In the genomic region with DNA sequence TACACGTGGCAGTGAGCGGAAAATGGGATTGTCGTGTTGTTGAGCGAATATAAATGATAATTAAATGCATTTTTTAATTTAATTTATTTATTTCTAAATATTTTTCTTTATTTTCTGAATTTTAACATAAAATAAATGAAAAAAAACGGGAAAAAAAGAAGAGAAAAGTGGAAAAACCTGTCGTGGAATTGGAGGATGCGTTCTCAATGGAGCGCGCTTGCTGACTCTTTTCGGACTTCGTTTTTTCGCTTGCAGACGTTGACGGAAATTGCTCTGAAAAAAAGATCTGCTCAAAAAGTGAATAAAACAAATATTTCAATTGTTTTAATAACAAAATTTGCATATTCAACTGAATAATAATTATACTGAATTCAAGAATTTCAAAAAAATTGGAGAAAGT, we compare ENCODE assay signal across 6 worm cellular contexts.
TF ChIP-seq lines count a peak whose summit lies in the region.

No protein-coding gene starts in this region.

TF ChIP-seq in whole organism, L1 larva, 84 proteins besides CTCF, POLR2A, EP300 and RAD21 (continues in another document):
- TF ChIP-seq lin-15B (tag; optimal IDR thresholded peaks at IDR 0.05; lab: Kevin White, UChicago) (peak; percentile 35), efl-1 (optimal IDR thresholded peaks at IDR 0.05; lab: Kevin White, UChicago) (peak; percentile 25 to 27), efl-1 (GFP tag; optimal IDR thresholded peaks at IDR 0.05 in 1 of 2; lab: Kevin White, UChicago) (peak in 1 of 2 experiments; percentile 35), ceh-88 (GFP tag; IDR thresholded peaks at IDR 0.05; lab: Robert Waterston, UW) (no peak), snu-23 (GFP tag; optimal IDR thresholded peaks at IDR 0.05; lab: Kevin White, UChicago) (peak; percentile 2), xbp-1 (tag; optimal IDR thresholded peaks at IDR 0.05; lab: Kevin White, UChicago) (peak; percentile 5), aha-1 (tag; optimal IDR thresholded peaks at IDR 0.05; lab: Kevin White, UChicago) (no peak), lin-13 (GFP tag; optimal IDR thresholded peaks at IDR 0.05; lab: Kevin White, UChicago) (no peak), swsn-7 (tag; optimal IDR thresholded peaks at IDR 0.05; lab: Kevin White, UChicago) (no peak), ama-1 (optimal IDR thresholded peaks at IDR 0.05; lab: Kevin White, UChicago) (no peak), C34B4.2 (tag; optimal IDR thresholded peaks at IDR 0.05; lab: Kevin White, UChicago) (no peak), mep-1 (tag; optimal IDR thresholded peaks at IDR 0.05; lab: Kevin White, UChicago) (peak; percentile 52), lsy-2 (tag; optimal IDR thresholded peaks at IDR 0.05; lab: Kevin White, UChicago) (peak in 1 of 2 experiments; percentile 42), blmp-1 (tag; optimal IDR thresholded peaks at IDR 0.05; lab: Kevin White, UChicago) (peak; percentile 28)

TF ChIP-seq in whole organism, L2 larva, 48 proteins besides CTCF, POLR2A, EP300 and RAD21:
- TF ChIP-seq nhr-129 (tag; optimal IDR thresholded peaks at IDR 0.05; lab: Kevin White, UChicago) (peak; percentile 40), unc-55 (GFP tag; optimal IDR thresholded peaks at IDR 0.05; lab: Kevin White, UChicago) (peak; percentile 22), skn-1 (tag; optimal IDR thresholded peaks at IDR 0.05; lab: Kevin White, UChicago) (no peak), C34F6.9 (tag; optimal IDR thresholded peaks at IDR 0.05; lab: Kevin White, UChicago) (peak; percentile 4), lsy-2 (tag; optimal IDR thresholded peaks at IDR 0.05; lab: Kevin White, UChicago) (peak in 1 of 2 experiments; percentile 49)

TF ChIP-seq in whole organism, L3 larva, 47 proteins besides CTCF, POLR2A, EP300 and RAD21:
- peak; percentile 60 for TF ChIP-seq lin-15B (tag; optimal IDR thresholded peaks at IDR 0.05; lab: Kevin White, UChicago)
- no peak for TF ChIP-seq nhr-25 (tag; optimal IDR thresholded peaks at IDR 0.05; lab: Kevin White, UChicago)
- peak; percentile 1 for TF ChIP-seq nhr-23 (tag; optimal IDR thresholded peaks at IDR 0.05; lab: Kevin White, UChicago)
- no peak for TF ChIP-seq nhr-28 (tag; optimal IDR thresholded peaks at IDR 0.05; lab: Kevin White, UChicago)
- TF ChIP-seq pha-4 (tag; optimal IDR thresholded peaks at IDR 0.05; lab: Kevin White, UChicago), result peak; percentile 46
- TF ChIP-seq nfya-1 (tag; optimal IDR thresholded peaks at IDR 0.05; lab: Kevin White, UChicago; ENCODE audit: insufficient read depth), result peak; percentile 37

TF ChIP-seq in whole organism, L4 larva, 104 proteins besides CTCF, POLR2A, EP300 and RAD21 (continues in another document):
- TF ChIP-seq zag-1 (tag; optimal IDR thresholded peaks at IDR 0.05; lab: Kevin White, UChicago) (no peak), dve-1 (tag; optimal IDR thresholded peaks at IDR 0.05; lab: Kevin White, UChicago; ENCODE audit: insufficient read depth) (no peak), snpc-1.2 (GFP tag; IDR thresholded peaks at IDR 0.05; lab: Robert Waterston, UW) (no peak), mes-2 (tag; optimal IDR thresholded peaks at IDR 0.05; lab: Kevin White, UChicago; ENCODE audit: poor library complexity, severe bottlenecking) (peak; percentile 59), ctbp-1 (GFP tag; IDR thresholded peaks at IDR 0.05; lab: Robert Waterston, UW) (no peak), lin-38 (GFP tag; IDR thresholded peaks at IDR 0.05; lab: Robert Waterston, UW) (peak; percentile 92), fos-1 (tag; optimal IDR thresholded peaks at IDR 0.05; lab: Kevin White, UChicago) (no peak), hif-1 (tag; optimal IDR thresholded peaks at IDR 0.05; lab: Kevin White, UChicago) (peak in 1 of 2 experiments; percentile 7), ZK337.2 (GFP tag; IDR thresholded peaks at IDR 0.05; lab: Robert Waterston, UW) (no peak), dpl-1 (GFP tag; optimal IDR thresholded peaks at IDR 0.05; lab: Kevin White, UChicago) (peak; percentile 13), unc-62 (GFP tag; optimal IDR thresholded peaks at IDR 0.05 in 1 of 2; lab: Kevin White, UChicago) (no peak), unc-62 (tag; optimal IDR thresholded peaks at IDR 0.05; lab: Kevin White, UChicago) (no peak), mxl-3 (GFP tag; optimal IDR thresholded peaks at IDR 0.05; lab: Kevin White, UChicago) (no peak), saeg-2 (GFP tag; IDR thresholded peaks at IDR 0.05; lab: Robert Waterston, UW) (no peak), hlh-11 (tag; optimal IDR thresholded peaks at IDR 0.05; lab: Kevin White, UChicago) (no peak), ceh-44 (GFP tag; IDR thresholded peaks at IDR 0.05; lab: Robert Waterston, UW) (no peak), R02D3.7 (tag; optimal IDR thresholded peaks at IDR 0.05; lab: Kevin White, UChicago) (no peak), fkh-10 (GFP tag; optimal IDR thresholded peaks at IDR 0.05; lab: Kevin White, UChicago) (no peak), ces-1 (GFP tag; optimal IDR thresholded peaks at IDR 0.05; lab: Kevin White, UChicago) (no peak), daf-12 (tag; optimal IDR thresholded peaks at IDR 0.05; lab: Kevin White, UChicago) (no peak), jun-1 (tag; optimal IDR thresholded peaks at IDR 0.05; lab: Kevin White, UChicago) (no peak), F10B5.3 (tag; optimal IDR thresholded peaks at IDR 0.05; lab: Kevin White, UChicago) (no peak)

TF ChIP-seq in whole organism, mixed stage, embryonic, 35 proteins besides CTCF, POLR2A, EP300 and RAD21:
- TF ChIP-seq sptf-1 (tag; optimal IDR thresholded peaks at IDR 0.05; lab: Kevin White, UChicago) (no peak), mep-1 (tag; optimal IDR thresholded peaks at IDR 0.05; lab: Kevin White, UChicago) (peak; percentile 54)

TF ChIP-seq in whole organism, young adult, 124 proteins besides CTCF, POLR2A, EP300 and RAD21:
- no peak for TF ChIP-seq attf-6 (GFP tag; IDR thresholded peaks at IDR 0.05; lab: Robert Waterston, UW)
- no peak for TF ChIP-seq nhr-120 (GFP tag; IDR thresholded peaks at IDR 0.05; lab: Robert Waterston, UW)
- peak; percentile 18 for TF ChIP-seq ztf-18 (tag; optimal IDR thresholded peaks at IDR 0.05; lab: Kevin White, UChicago)
- peak; percentile 75 to 93 for TF ChIP-seq let-607 (tag; optimal IDR thresholded peaks at IDR 0.05; lab: Kevin White, UChicago)
- TF ChIP-seq cebp-1 (GFP tag; IDR thresholded peaks at IDR 0.05; lab: Robert Waterston, UW), result no peak
- no peak for TF ChIP-seq cebp-1 (tag; optimal IDR thresholded peaks at IDR 0.05; lab: Kevin White, UChicago)
- TF ChIP-seq atf-7 (tag; optimal IDR thresholded peaks at IDR 0.05; lab: Kevin White, UChicago), result no peak
- peak; percentile 88 for TF ChIP-seq mcd-1 (GFP tag; IDR thresholded peaks at IDR 0.05; lab: Robert Waterston, UW)
- no peak for TF ChIP-seq Y56A3A.18 (GFP tag; IDR thresholded peaks at IDR 0.05; lab: Robert Waterston, UW)
- no peak for TF ChIP-seq sea-2 (GFP tag; IDR thresholded peaks at IDR 0.05; lab: Robert Waterston, UW)
- no peak for TF ChIP-seq snpc-4 (GFP tag; optimal IDR thresholded peaks at IDR 0.05; lab: Kevin White, UChicago)
- peak in 1 of 4 experiments; percentile 39 for TF ChIP-seq snpc-4 (tag; optimal IDR thresholded peaks at IDR 0.05; lab: Kevin White, UChicago)
TF ChIP-seq in whole organism, young adult: peak in this region for 4.
